Fruit fly (Drosophila melanogaster): Measurements from ENCODE around the gene alpha-Man-Ib.

Gene alpha-Man-Ib

DNA sequence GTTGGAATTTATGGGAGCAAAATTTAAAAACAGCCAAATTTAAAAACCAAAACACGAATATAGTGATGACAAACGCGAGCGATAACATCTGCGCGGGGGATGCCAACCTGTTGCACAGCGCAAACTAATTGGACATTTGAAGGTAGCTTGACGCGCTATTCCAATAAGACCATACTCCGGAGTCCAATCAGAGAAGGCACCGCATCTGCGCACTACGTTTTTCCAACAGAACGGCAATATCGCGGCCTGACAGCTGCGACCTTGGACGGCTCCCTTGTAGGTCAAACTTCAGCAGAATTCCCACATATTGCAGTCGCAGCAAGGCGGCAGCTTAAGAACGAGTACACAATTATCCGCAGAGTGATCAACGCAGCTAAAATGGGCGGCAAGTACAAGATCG, 35.5 kb upstream of the alpha-Man-Ib start, which contains the start of the genes CG11882 and Pglym78 (continued):
- TF ChIP-seq CG42726 (GFP tag; IDR thresholded peaks at IDR 0.05; ENCODE audit: partially characterized antibody) (peak; percentile 27; the same call in 1 of the 2 replicates), HLH3B (GFP tag; IDR thresholded peaks at IDR 0.05) (no peak), Bteb2 (GFP tag; optimal IDR thresholded peaks at IDR 0.05) (no peak), otp (GFP tag; IDR thresholded peaks at IDR 0.05) (peak; percentile 61; the same call in 1 of the 3 replicates), CG10979 (tag; optimal IDR thresholded peaks at IDR 0.05) (no peak), lmd (GFP tag; IDR thresholded peaks at IDR 0.05) (no peak; the same call in 1 of the 2 replicates), CG8765 (GFP tag; IDR thresholded peaks at IDR 0.05) (0 out of 2 replicates have a peak, but pooled peaks have one; percentile 34), NC2β (GFP tag; optimal IDR thresholded peaks at IDR 0.05) (peak; percentile 75)

- TF ChIP-seq crp (GFP tag; optimal IDR thresholded peaks at IDR 0.05), result peak in 1 of 2 experiments; percentile 81
- TF ChIP-seq sug (tag; optimal IDR thresholded peaks at IDR 0.05), result no peak
- TF ChIP-seq Dp (GFP tag; optimal IDR thresholded peaks at IDR 0.05), result peak; percentile 65
- peak; percentile 26 for TF ChIP-seq pzg (GFP tag; optimal IDR thresholded peaks at IDR 0.05)
- no peak for TF ChIP-seq dan (GFP tag; IDR thresholded peaks at IDR 0.05)
- no peak for TF ChIP-seq CG17361 (GFP tag; IDR thresholded peaks at IDR 0.05)
- no peak for TF ChIP-seq tio (GFP tag; optimal IDR thresholded peaks at IDR 0.05)
- no peak for TF ChIP-seq CG6791 (GFP tag; IDR thresholded peaks at IDR 0.05; ENCODE audit: partially characterized antibody)
- no peak for TF ChIP-seq CG10462 (GFP tag; optimal IDR thresholded peaks at IDR 0.05)
- peak; percentile 61 for TF ChIP-seq CG34224 (GFP tag; IDR thresholded peaks at IDR 0.05; ENCODE audit: partially characterized antibody)
- no peak for TF ChIP-seq CG10274 (GFP tag; optimal IDR thresholded peaks at IDR 0.05)
- no peak for TF ChIP-seq gt (GFP tag; IDR thresholded peaks at IDR 0.05)
- no peak for TF ChIP-seq CG15514 (GFP tag; optimal IDR thresholded peaks at IDR 0.05)
- no peak for TF ChIP-seq ems (GFP tag; optimal IDR thresholded peaks at IDR 0.05)
- TF ChIP-seq psq (GFP tag; optimal IDR thresholded peaks at IDR 0.05), result no peak
- no peak for TF ChIP-seq CG9727 (GFP tag; optimal IDR thresholded peaks at IDR 0.05)
- peak; percentile 96 for TF ChIP-seq CG9437 (GFP tag; optimal IDR thresholded peaks at IDR 0.05)
- 0 out of 3 replicates have a peak, but pooled peaks have one; percentile 21 for TF ChIP-seq mld (GFP tag; IDR thresholded peaks at IDR 0.05; ENCODE audit: partially characterized antibody)
- peak; percentile 48; the same call in 1 of the 2 replicates for TF ChIP-seq CG13287 (GFP tag; IDR thresholded peaks at IDR 0.05; ENCODE audit: partially characterized antibody)
- TF ChIP-seq sna (GFP tag; IDR thresholded peaks at IDR 0.05; ENCODE audit: partially characterized antibody), result 0 out of 2 replicates have a peak, but pooled peaks have one; percentile 15
- no peak for TF ChIP-seq pb (GFP tag; optimal IDR thresholded peaks at IDR 0.05)
- TF ChIP-seq CG17612 (GFP tag; IDR thresholded peaks at IDR 0.05), result no peak
- no peak for TF ChIP-seq CG10979 (tag; optimal IDR thresholded peaks at IDR 0.05)
- 0 out of 2 replicates have a peak, but pooled peaks have one; percentile 28 for TF ChIP-seq unc-4 (GFP tag; IDR thresholded peaks at IDR 0.05; ENCODE audit: partially characterized antibody)
- TF ChIP-seq twi (tag; optimal IDR thresholded peaks at IDR 0.05), result no peak
- TF ChIP-seq CG10209 (GFP tag; optimal IDR thresholded peaks at IDR 0.05), result no peak
- TF ChIP-seq CG2116 (GFP tag; optimal IDR thresholded peaks at IDR 0.05), result peak; percentile 40
- TF ChIP-seq MBD-R2 (GFP tag; IDR thresholded peaks at IDR 0.05), result peak; percentile 66
- no peak for TF ChIP-seq CG9876 (GFP tag; optimal IDR thresholded peaks at IDR 0.05)
- peak; percentile 77 for TF ChIP-seq E2f2 (GFP tag; IDR thresholded peaks at IDR 0.05)
- TF ChIP-seq hbn (GFP tag; IDR thresholded peaks at IDR 0.05; ENCODE audit: partially characterized antibody), result no peak
- peak; percentile 58; the same call in 1 of the 3 replicates for TF ChIP-seq HLH4C (GFP tag; IDR thresholded peaks at IDR 0.05; ENCODE audit: partially characterized antibody)
- peak; percentile 83 for TF ChIP-seq scrt (GFP tag; optimal IDR thresholded peaks at IDR 0.05)
- TF ChIP-seq Scr (GFP tag; IDR thresholded peaks at IDR 0.05; ENCODE audit: partially characterized antibody), result peak; percentile 41; the same call in 1 of the 2 replicates
- TF ChIP-seq CG2199 (GFP tag; IDR thresholded peaks at IDR 0.05), result no peak
- no peak for TF ChIP-seq unpg (GFP tag; optimal IDR thresholded peaks at IDR 0.05)
- TF ChIP-seq sens (GFP tag), result no peak
- no peak for TF ChIP-seq CG16863 (GFP tag; optimal IDR thresholded peaks at IDR 0.05)
- TF ChIP-seq CoRest (tag; optimal IDR thresholded peaks at IDR 0.05), result no peak
- peak; percentile 0 for TF ChIP-seq MESR4 (GFP tag; optimal IDR thresholded peaks at IDR 0.05)
- peak; percentile 62 for TF ChIP-seq Dref (GFP tag; IDR thresholded peaks at IDR 0.05)
Observed at dm6 chr3R:29146710-29147109, 34.1 kb upstream of the alpha-Man-Ib start, which contains the start of gene CG14511. Gene CG14511, minus strand, starts transcription at chr3R:29146893.
